Fruit fly (Drosophila melanogaster): ENCODE results near the gene PLCXD.

PLCXD gene

DNA sequence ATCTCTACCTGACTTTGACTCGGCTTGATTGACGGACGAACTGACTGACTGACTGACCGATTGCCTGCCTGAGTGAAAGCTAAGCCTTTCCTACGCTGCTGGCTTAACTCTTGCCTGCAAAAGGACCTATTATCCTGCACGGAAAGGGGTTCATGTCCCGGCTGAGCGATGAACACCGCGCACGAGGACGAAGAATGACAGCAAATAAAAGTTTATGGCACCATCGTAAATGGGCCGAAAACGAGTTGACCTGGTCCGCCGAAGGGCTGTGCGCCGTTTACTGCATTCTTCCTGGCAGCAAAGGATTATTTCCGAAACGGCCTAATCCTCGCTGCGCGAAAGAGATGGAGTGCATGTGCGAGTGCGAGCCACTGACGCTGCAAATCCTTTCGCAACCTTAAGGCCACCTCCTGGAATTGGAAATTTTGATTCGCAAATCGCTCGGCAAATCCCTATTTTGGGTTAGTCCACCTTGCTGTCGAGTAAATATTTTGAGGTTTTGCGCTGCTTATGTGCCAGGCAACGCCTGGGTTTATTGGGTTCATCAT lies 32.0 kb downstream of the PLCXD start:
- TF ChIP-seq usp (GFP tag; optimal IDR thresholded peaks at IDR 0.05): no peak
- no peak for TF ChIP-seq CG8478 (optimal IDR thresholded peaks at IDR 0.05)
- TF ChIP-seq pan (optimal IDR thresholded peaks at IDR 0.05): no peak
- no peak for TF ChIP-seq EcR (GFP tag; optimal IDR thresholded peaks at IDR 0.05)
- no peak for TF ChIP-seq psq (optimal IDR thresholded peaks at IDR 0.05)
- no peak for TF ChIP-seq Dll (optimal IDR thresholded peaks at IDR 0.05)

DNA sequence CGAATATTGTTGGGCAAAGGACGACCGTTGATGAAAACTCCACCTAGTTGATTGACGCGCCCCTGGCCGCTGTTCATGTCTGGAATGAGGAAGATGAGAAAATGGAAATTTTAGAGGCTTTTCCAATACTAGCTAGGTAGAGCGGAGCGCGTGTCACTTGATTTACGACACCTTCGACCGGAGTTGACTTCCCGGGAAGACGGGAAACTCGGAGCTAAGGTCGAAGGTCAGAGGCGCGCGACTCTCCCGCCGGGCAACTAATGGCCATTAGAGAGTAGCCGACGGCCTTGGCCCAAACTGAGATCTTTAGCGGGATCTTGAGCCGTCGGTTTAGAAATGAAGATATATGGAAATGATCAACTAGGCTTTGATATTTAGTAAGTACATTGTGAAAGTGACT lies 35.8 kb downstream of the PLCXD start:
- TF ChIP-seq psq (optimal IDR thresholded peaks at IDR 0.05): no peak

DNA sequence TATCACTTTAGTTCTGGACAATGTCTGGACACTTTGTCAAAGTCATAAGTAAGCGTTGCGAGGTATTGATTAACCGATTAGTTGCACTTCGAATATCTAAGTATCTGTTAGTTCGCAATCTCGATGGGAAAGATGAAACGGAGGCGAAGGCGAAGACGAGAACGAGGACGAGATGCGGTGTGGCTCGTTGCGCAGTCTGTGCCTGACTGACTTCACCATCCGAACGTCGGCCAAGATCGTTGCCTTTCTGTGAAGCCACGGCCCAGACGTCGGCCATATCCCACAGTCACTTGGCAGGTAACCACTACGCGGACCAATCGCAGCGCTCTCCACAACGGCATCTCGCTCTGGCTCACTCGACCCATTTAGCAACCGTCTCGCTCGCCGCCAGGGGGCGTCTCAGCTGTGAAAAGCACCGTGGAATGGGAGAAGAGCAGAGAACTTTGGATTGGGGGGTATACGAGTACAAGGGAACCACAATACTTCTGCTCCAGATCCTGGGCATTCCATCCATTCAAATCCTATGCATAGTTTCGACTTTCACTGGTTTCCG lies 36.5 kb downstream of the PLCXD start, which contains the start of gene prd:
Gene prd, minus strand, starts transcription at position 209 of the 553 bp plus-strand sequence.
- TF ChIP-seq Dll (optimal IDR thresholded peaks at IDR 0.05) (no peak), CG8478 (optimal IDR thresholded peaks at IDR 0.05) (no peak), EcR (GFP tag; optimal IDR thresholded peaks at IDR 0.05) (no peak), psq (optimal IDR thresholded peaks at IDR 0.05) (no peak), usp (GFP tag; optimal IDR thresholded peaks at IDR 0.05) (no peak), pan (optimal IDR thresholded peaks at IDR 0.05) (no peak)

- TF ChIP-seq usp (GFP tag; optimal IDR thresholded peaks at IDR 0.05) (no peak), CG8478 (optimal IDR thresholded peaks at IDR 0.05) (no peak), EcR (GFP tag; optimal IDR thresholded peaks at IDR 0.05) (no peak), pan (optimal IDR thresholded peaks at IDR 0.05) (no peak), psq (optimal IDR thresholded peaks at IDR 0.05) (no peak), Dll (optimal IDR thresholded peaks at IDR 0.05) (no peak)
These were observed 38.2 kb downstream of the PLCXD start for dm6 chr2L:12087442-12087841.

dm6 chr2L:12089145-12089544 lies 39.9 kb downstream of the PLCXD start:
- no peak for TF ChIP-seq CG8478 (optimal IDR thresholded peaks at IDR 0.05)
- TF ChIP-seq usp (GFP tag; optimal IDR thresholded peaks at IDR 0.05): no peak
- no peak for TF ChIP-seq Dll (optimal IDR thresholded peaks at IDR 0.05)
- TF ChIP-seq EcR (GFP tag; optimal IDR thresholded peaks at IDR 0.05): no peak
- no peak for TF ChIP-seq pan (optimal IDR thresholded peaks at IDR 0.05)
- TF ChIP-seq psq (optimal IDR thresholded peaks at IDR 0.05): no peak

- TF ChIP-seq pan (optimal IDR thresholded peaks at IDR 0.05) (no peak), EcR (GFP tag; optimal IDR thresholded peaks at IDR 0.05) (no peak), CG8478 (optimal IDR thresholded peaks at IDR 0.05) (no peak), psq (optimal IDR thresholded peaks at IDR 0.05) (no peak)
These were observed 42.3 kb downstream of the PLCXD start, which contains the start of gene Pex19 for dm6 chr2L:12091522-12091921. Gene Pex19, plus strand, starts transcription at chr2L:12091822.

- TF ChIP-seq Dll (optimal IDR thresholded peaks at IDR 0.05) (no peak), usp (GFP tag; optimal IDR thresholded peaks at IDR 0.05) (no peak), pan (optimal IDR thresholded peaks at IDR 0.05) (no peak), CG8478 (optimal IDR thresholded peaks at IDR 0.05) (no peak), EcR (GFP tag; optimal IDR thresholded peaks at IDR 0.05) (no peak), psq (optimal IDR thresholded peaks at IDR 0.05) (no peak)
These were observed 42.8 kb downstream of the PLCXD start for dm6 chr2L:12092041-12092440.

DNA sequence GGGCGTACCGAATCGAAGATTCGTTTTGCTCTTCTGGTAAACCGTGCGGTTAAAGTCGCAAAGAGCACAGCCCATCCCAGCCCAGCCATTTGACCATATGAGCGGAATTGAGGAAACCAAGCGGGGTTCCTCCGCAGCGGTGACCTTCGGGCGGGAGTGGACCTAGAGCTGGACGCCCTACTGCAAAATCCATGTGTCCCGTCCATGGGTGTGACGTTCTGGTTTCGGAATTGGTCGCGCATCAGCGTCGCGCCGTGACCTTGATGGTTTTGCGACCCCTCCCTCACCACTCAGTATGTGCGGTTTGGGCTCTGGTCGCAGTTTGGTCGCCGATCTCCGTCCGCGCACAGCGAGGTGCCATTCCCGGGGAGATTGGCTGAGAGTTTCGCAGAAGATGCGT lies 43.5 kb downstream of the PLCXD start:
- TF ChIP-seq usp (GFP tag; optimal IDR thresholded peaks at IDR 0.05): no peak

- TF ChIP-seq psq (optimal IDR thresholded peaks at IDR 0.05): no peak
- no peak for TF ChIP-seq EcR (GFP tag; optimal IDR thresholded peaks at IDR 0.05)
- TF ChIP-seq usp (GFP tag; optimal IDR thresholded peaks at IDR 0.05): no peak
- no peak for TF ChIP-seq CG8478 (optimal IDR thresholded peaks at IDR 0.05)
- no peak for TF ChIP-seq pan (optimal IDR thresholded peaks at IDR 0.05)
These were observed 44.4 kb downstream of the PLCXD start for dm6 chr2L:12093652-12094051.

dm6 chr2L:12096396-12096813 lies 47.2 kb downstream of the PLCXD start, which contains the start of the genes CG6712 and Mt2:
Gene CG6712, minus strand, starts transcription at chr2L:12096511.
Gene Mt2, plus strand, starts transcription at chr2L:12096525.
- TF ChIP-seq psq (optimal IDR thresholded peaks at IDR 0.05): no peak
- no peak for TF ChIP-seq pan (optimal IDR thresholded peaks at IDR 0.05)

DNA sequence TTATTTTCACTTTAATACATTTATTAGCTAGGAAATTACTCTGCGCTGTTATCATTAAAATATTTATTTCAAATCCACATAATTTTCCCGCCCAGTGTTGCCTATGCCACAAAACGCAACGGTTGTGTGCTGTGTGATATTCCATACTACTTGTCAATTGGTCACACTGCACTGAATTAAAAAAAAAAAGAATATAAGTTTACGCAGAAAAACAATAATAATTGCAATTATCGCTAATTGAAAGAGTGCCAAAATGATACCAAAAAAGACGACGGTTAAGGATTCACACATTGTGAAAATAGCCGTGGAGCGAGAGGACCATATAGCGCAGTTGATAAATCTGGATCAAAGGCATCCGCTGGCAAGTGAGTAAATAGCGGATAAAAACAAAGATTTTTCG lies 48.5 kb downstream of the PLCXD start, which contains the start of gene Ced-12:
Gene Ced-12, plus strand, starts transcription at position 141 of the 400 bp plus-strand sequence.
- no peak for TF ChIP-seq psq (optimal IDR thresholded peaks at IDR 0.05)
- TF ChIP-seq pan (optimal IDR thresholded peaks at IDR 0.05): no peak
- TF ChIP-seq CG8478 (optimal IDR thresholded peaks at IDR 0.05): no peak
- no peak for TF ChIP-seq usp (GFP tag; optimal IDR thresholded peaks at IDR 0.05)
- no peak for TF ChIP-seq Dll (optimal IDR thresholded peaks at IDR 0.05)
- no peak for TF ChIP-seq EcR (GFP tag; optimal IDR thresholded peaks at IDR 0.05)
